Worm (Caenorhabditis elegans) whole organism, young adult: Measurements from ENCODE around the gene vglu-3.

Experiments
- C06A6.2 ChIP-seq: fragments of 200-800 bp; sonication (Bioruptor generic); conservative IDR thresholded peaks from 2 replicates; pipeline ENCODE4 v1.3.6; 2022; ENCODE audit warnings: missing genetic modification characterization, missing compliant biosample characterization
- T26A5.8 ChIP-seq: sonication (generic microtip); optimal IDR thresholded peaks from 2 replicates; lab custom pipeline; 2016; ENCODE audit warnings: missing genetic modification characterization, missing compliant biosample characterization
- die-1 ChIP-seq: sonication (generic microtip); optimal IDR thresholded peaks from 2 replicates; lab custom pipeline; 2016; ENCODE audit warnings: missing genotype, mild to moderate bottlenecking, missing genetic modification characterization, missing compliant biosample characterization
- lin-26 ChIP-seq: fragments of 200-800 bp; sonication (Bioruptor generic); IDR thresholded peaks from 2 replicates; pipeline ENCODE4 v1.3.6; 2022; ENCODE audit warnings: missing genetic modification reagents, missing genetic modification characterization, missing compliant biosample characterization
- nfya-1 ChIP-seq: sonication (generic microtip); optimal IDR thresholded peaks from 2 replicates; lab custom pipeline; 2017; ENCODE audit warnings: antibody characterized with exemption, missing compliant biosample characterization, missing genetic modification characterization, borderline replicate concordance; ENCODE audit not compliant: insufficient read depth
- nhr-90 ChIP-seq: sonication (generic microtip); optimal IDR thresholded peaks from 2 replicates; lab custom pipeline; 2016; ENCODE audit warnings: missing genotype, mild to moderate bottlenecking, missing genetic modification characterization, missing compliant biosample characterization
- pha-4 ChIP-seq: fragments of 150-350 bp; sonication (generic microtip); optimal IDR thresholded peaks from 2 replicates; lab custom pipeline; 2014; ENCODE audit warnings: missing biosample characterization, missing genetic modification reagents, missing genetic modification characterization
- tbx-9 ChIP-seq: sonication (generic microtip); optimal IDR thresholded peaks from 2 replicates; lab custom pipeline; 2016; ENCODE audit warnings: borderline replicate concordance, missing genetic modification characterization, inconsistent platforms, missing compliant biosample characterization
- zfh-2 ChIP-seq: fragments of 200-800 bp; sonication (Bioruptor generic); conservative IDR thresholded peaks from 2 replicates; pipeline ENCODE4 v1.3.6; 2022; ENCODE audit warnings: missing genetic modification reagents, missing genetic modification characterization, missing compliant biosample characterization

ce11 chrIII:10296904-10297303 lies 3.3 kb upstream of the vglu-3 start:
- TF ChIP-seq nfya-1 (tag; lab: Kevin White, UChicago) (no peak), tbx-9 (tag; lab: Kevin White, UChicago) (no peak), T26A5.8 (tag; lab: Kevin White, UChicago) (no peak), nhr-90 (tag; lab: Kevin White, UChicago) (no peak), die-1 (tag; lab: Kevin White, UChicago) (no peak), pha-4 (no peak), C06A6.2 (no peak), lin-26 (0 out of 2 replicates have a peak, but pooled peaks have one; percentile 23), zfh-2 (GFP tag; lab: Robert Waterston, UW) (no peak)
